Worm (Caenorhabditis elegans) whole organism, young adult: ENCODE measurements around the gene B0432.8.
"Not testable (repeated sequence)": the region's sequence is repeated elsewhere in the genome, so short reads cannot be mapped to it uniquely, and the experiment has no call there.

Experiments used
- B0019.2 ChIP-seq: fragments of 200-800 bp; sonication (Bioruptor generic); conservative IDR thresholded peaks from 2 replicates; pipeline ENCODE4 v1.3.6; 2022; ENCODE audit warnings: missing genetic modification reagents, missing genetic modification characterization, missing compliant biosample characterization
- B0336.3 ChIP-seq: fragments of 200-800 bp; sonication (Bioruptor generic); IDR thresholded peaks from 2 replicates; pipeline ENCODE4 v1.3.6; 2022; ENCODE audit warnings: missing genetic modification characterization, missing compliant biosample characterization
- C06A6.2 ChIP-seq: fragments of 200-800 bp; sonication (Bioruptor generic); conservative IDR thresholded peaks from 2 replicates; pipeline ENCODE4 v1.3.6; 2022; ENCODE audit warnings: missing genetic modification characterization, missing compliant biosample characterization
- C17E4.6 ChIP-seq: fragments of 200-800 bp; sonication (Bioruptor generic); IDR thresholded peaks from 2 replicates; pipeline ENCODE4 v1.3.6; 2022; ENCODE audit warnings: missing genetic modification reagents, missing genetic modification characterization, missing compliant biosample characterization
- D2030.7 ChIP-seq: fragments of 200-800 bp; sonication (Bioruptor generic); IDR thresholded peaks from 2 replicates; pipeline ENCODE4 v1.3.6; 2022; ENCODE audit warnings: missing genetic modification reagents, missing genetic modification characterization, missing compliant biosample characterization
- F52B5.7 ChIP-seq: sonication (generic microtip); optimal IDR thresholded peaks from 2 replicates; lab custom pipeline; 2016; ENCODE audit warnings: mild to moderate bottlenecking, missing genetic modification characterization, missing compliant biosample characterization
- K12H6.12 ChIP-seq: fragments of 200-800 bp; sonication (Bioruptor generic); optimal IDR thresholded peaks from 2 replicates; lab custom pipeline; 2018; ENCODE audit warnings: mild to moderate bottlenecking, missing genetic modification characterization, missing compliant biosample characterization
- ZK185.1 ChIP-seq: sonication (generic microtip); optimal IDR thresholded peaks from 2 replicates; lab custom pipeline; 2016; ENCODE audit warnings: mild to moderate bottlenecking, missing genetic modification characterization, missing compliant biosample characterization; ENCODE audit not compliant: poor library complexity, severe bottlenecking
- aptf-2 ChIP-seq: fragments of 200-800 bp; sonication (Bioruptor generic); conservative IDR thresholded peaks from 2 replicates; pipeline ENCODE4 v1.3.6; 2022; ENCODE audit warnings: missing genetic modification reagents, missing genetic modification characterization, missing compliant biosample characterization
- atf-7 ChIP-seq: sonication (generic microtip); optimal IDR thresholded peaks from 2 replicates; lab custom pipeline; 2017; ENCODE audit warnings: mild to moderate bottlenecking, missing genetic modification characterization, missing compliant biosample characterization
- athp-1 ChIP-seq: sonication (generic microtip); optimal IDR thresholded peaks from 2 replicates; lab custom pipeline; 2017; ENCODE audit warnings: mild to moderate bottlenecking, missing genetic modification characterization, missing compliant biosample characterization
- cebp-1 ChIP-seq, 2 experiments: fragments of 200-800 bp in 1 of 2; sonication (Bioruptor generic) in 1 of 2; sonication (generic microtip) in 1 of 2; IDR thresholded peaks in 1 of 2; optimal IDR thresholded peaks in 1 of 2; 2 replicates each; pipeline versions ENCODE4 v1.3.6 to Lab custom; 2017 to 2022; ENCODE audit warnings: missing compliant biosample characterization in 2 of 2, missing genetic modification characterization in 2 of 2, mild to moderate bottlenecking in 1 of 2, missing genetic modification reagents in 1 of 2, moderate library complexity in 1 of 2
- cebp-2 ChIP-seq: fragments of 200-800 bp; sonication (Bioruptor generic); IDR thresholded peaks from 2 replicates; pipeline ENCODE4 v1.3.6; 2022; ENCODE audit warnings: missing genetic modification characterization, missing compliant biosample characterization
- ceh-27 ChIP-seq: fragments of 200-800 bp; sonication (Bioruptor generic); optimal IDR thresholded peaks from 2 replicates; lab custom pipeline; 2018; ENCODE audit warnings: mild to moderate bottlenecking, missing genetic modification characterization, moderate library complexity, missing compliant biosample characterization
- chd-7 ChIP-seq: sonication (generic microtip); optimal IDR thresholded peaks from 2 replicates; lab custom pipeline; 2016; ENCODE audit warnings: mild to moderate bottlenecking, missing genetic modification characterization, moderate library complexity, missing compliant biosample characterization
- die-1 ChIP-seq: sonication (generic microtip); optimal IDR thresholded peaks from 2 replicates; lab custom pipeline; 2016; ENCODE audit warnings: missing genotype, mild to moderate bottlenecking, missing genetic modification characterization, missing compliant biosample characterization
- dpff-1 ChIP-seq: sonication (generic microtip); optimal IDR thresholded peaks from 2 replicates; lab custom pipeline; 2017; ENCODE audit warnings: mild to moderate bottlenecking, missing genetic modification characterization, missing compliant biosample characterization
- egl-18 ChIP-seq: fragments of 200-800 bp; sonication (Bioruptor generic); IDR thresholded peaks from 2 replicates; pipeline ENCODE4 v1.3.6; 2022; ENCODE audit warnings: missing genetic modification reagents, missing genetic modification characterization, missing compliant biosample characterization
- fkh-3 ChIP-seq: sonication (generic microtip); optimal IDR thresholded peaks from 2 replicates; lab custom pipeline; 2016; ENCODE audit warnings: mild to moderate bottlenecking, missing genetic modification characterization, missing compliant biosample characterization
- him-1 ChIP-seq: sonication (generic microtip); optimal IDR thresholded peaks from 2 replicates; lab custom pipeline; 2016; ENCODE audit warnings: missing genotype, missing genetic modification reagents, missing genetic modification characterization, missing compliant biosample characterization
- hlh-12 ChIP-seq: sonication (generic microtip); optimal IDR thresholded peaks from 2 replicates; lab custom pipeline; 2016; ENCODE audit warnings: missing genetic modification characterization, missing compliant biosample characterization
- hmg-20 ChIP-seq: fragments of 200-800 bp; sonication (Bioruptor generic); IDR thresholded peaks from 2 replicates; pipeline ENCODE4 v1.3.6; 2022; ENCODE audit warnings: missing genetic modification reagents, missing genetic modification characterization, missing compliant biosample characterization
- hsf-1 ChIP-seq: fragments of 200-800 bp; sonication (Bioruptor generic); IDR thresholded peaks from 2 replicates; pipeline ENCODE4 v1.3.6; 2022; ENCODE audit warnings: missing genetic modification reagents, missing genetic modification characterization, missing compliant biosample characterization
- lag-1 ChIP-seq: fragments of 200-800 bp; sonication (Bioruptor generic); IDR thresholded peaks from 2 replicates; pipeline ENCODE4 v1.3.6; 2022; ENCODE audit warnings: missing genetic modification reagents, missing genetic modification characterization, missing compliant biosample characterization
- lin-35 ChIP-seq, 3 experiments: fragments of 150-350 bp in 2 of 3; sonication (generic microtip) in 1 of 3; optimal IDR thresholded peaks; 2 replicates each; lab custom pipeline; 2014 to 2018; ENCODE audit warnings: missing biosample characterization in 3 of 3, missing genetic modification characterization in 3 of 3, missing genetic modification reagents in 3 of 3
- lsl-1 ChIP-seq: fragments of 200-800 bp; sonication (Bioruptor generic); optimal IDR thresholded peaks from 2 replicates; lab custom pipeline; 2018; ENCODE audit warnings: mild to moderate bottlenecking, missing genetic modification characterization, moderate library complexity, missing compliant biosample characterization
- madf-3 ChIP-seq: fragments of 200-800 bp; sonication (Bioruptor generic); IDR thresholded peaks from 2 replicates; pipeline ENCODE4 v1.3.6; 2022; ENCODE audit warnings: missing genetic modification reagents, missing genetic modification characterization, missing compliant biosample characterization
- mxl-1 ChIP-seq: sonication (generic microtip); optimal IDR thresholded peaks from 2 replicates; lab custom pipeline; 2016; ENCODE audit warnings: missing genetic modification characterization, missing compliant biosample characterization
- nhr-27 ChIP-seq: fragments of 200-800 bp; sonication (Bioruptor generic); optimal IDR thresholded peaks from 2 replicates; lab custom pipeline; 2018; ENCODE audit warnings: mild to moderate bottlenecking, missing genetic modification characterization, moderate library complexity, missing compliant biosample characterization
- nhr-90 ChIP-seq: sonication (generic microtip); optimal IDR thresholded peaks from 2 replicates; lab custom pipeline; 2016; ENCODE audit warnings: missing genotype, mild to moderate bottlenecking, missing genetic modification characterization, missing compliant biosample characterization
- rec-8 ChIP-seq, 2 experiments: sonication (generic microtip); optimal IDR thresholded peaks; 2 replicates each; lab custom pipeline; 2016; ENCODE audit warnings: mild to moderate bottlenecking in 2 of 2, missing genetic modification characterization in 2 of 2, missing genetic modification reagents in 2 of 2, missing genotype in 2 of 2, missing biosample characterization in 1 of 2, missing compliant biosample characterization in 1 of 2, moderate library complexity in 1 of 2
- snpc-4 ChIP-seq, 5 experiments: fragments of 150-350 bp in 1 of 5; sonication (generic microtip) in 4 of 5; optimal IDR thresholded peaks; 2 replicates each; lab custom pipeline; 2014 to 2018; ENCODE audit warnings: missing genetic modification characterization in 5 of 5, missing biosample characterization in 3 of 5, antibody characterized with exemption in 2 of 5, mild to moderate bottlenecking in 2 of 5, missing compliant biosample characterization in 2 of 5, missing genotype in 2 of 5, moderate library complexity in 2 of 5, missing genetic modification reagents in 1 of 5
- unc-130 ChIP-seq: sonication (generic microtip); optimal IDR thresholded peaks from 2 replicates; lab custom pipeline; 2016; ENCODE audit warnings: missing genetic modification reagents, missing genetic modification characterization, missing compliant biosample characterization
- unc-62 ChIP-seq: fragments of 150-350 bp; optimal IDR thresholded peaks from 2 replicates; lab custom pipeline; 2014; ENCODE audit warnings: missing biosample characterization, missing genetic modification reagents, missing genetic modification characterization
- ztf-18 ChIP-seq: sonication (generic microtip); optimal IDR thresholded peaks from 2 replicates; lab custom pipeline; 2016; ENCODE audit warnings: missing genotype, mild to moderate bottlenecking, missing genetic modification characterization, missing compliant biosample characterization
- ztf-25 ChIP-seq: fragments of 200-800 bp; sonication (Bioruptor generic); IDR thresholded peaks from 2 replicates; pipeline ENCODE4 v1.3.6; 2022; ENCODE audit warnings: missing genetic modification reagents, missing genetic modification characterization, missing compliant biosample characterization

The B0432.8 gene

DNA sequence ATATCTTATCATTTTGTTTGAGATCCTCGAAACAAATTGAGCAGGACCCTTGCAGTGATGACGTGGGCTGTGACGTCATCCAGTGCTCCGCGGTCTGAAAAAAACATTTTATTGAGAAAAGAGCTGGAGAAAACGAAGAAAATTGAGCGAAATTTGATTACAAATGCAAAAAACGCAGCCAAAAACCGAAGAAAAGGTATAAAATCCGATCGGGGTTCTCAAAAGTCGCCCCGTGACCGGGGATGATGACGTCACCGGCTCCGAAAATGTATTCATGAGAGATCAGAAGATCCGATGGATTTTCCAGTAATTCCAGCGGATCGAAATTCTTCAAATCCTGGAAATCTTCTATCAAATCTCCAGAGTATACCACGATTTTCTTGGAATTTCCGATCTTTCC, 3.9 kb upstream of the B0432.8 start, which contains the start of gene trul-1 (continued):
- no peak for TF ChIP-seq aptf-2

DNA sequence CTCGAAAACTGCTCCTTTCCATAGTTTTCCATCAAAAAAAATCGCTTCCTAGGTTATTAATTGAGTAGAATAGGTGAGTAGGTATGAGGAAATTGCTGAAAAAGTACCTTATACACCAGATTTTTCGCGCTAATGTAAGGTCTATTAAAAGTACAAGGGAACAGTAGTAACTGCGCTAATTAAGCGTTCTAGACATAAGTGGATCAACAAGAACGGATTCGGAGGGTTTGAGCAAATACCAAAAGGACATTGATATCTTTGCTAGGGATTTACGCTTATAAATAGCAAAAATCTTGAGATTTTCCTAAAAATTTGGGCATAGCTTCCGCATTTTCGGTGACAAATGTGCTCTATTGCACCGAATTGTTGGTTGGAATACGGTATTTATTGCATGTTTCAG, 4.7 kb downstream of the B0432.8 start, which contains the start of gene B0432.7:
B0432.7 (minus strand) TSS at position 101 of the 400 bp plus-strand sequence.
- TF ChIP-seq fkh-3 (tag; lab: Kevin White, UChicago), result no peak

DNA sequence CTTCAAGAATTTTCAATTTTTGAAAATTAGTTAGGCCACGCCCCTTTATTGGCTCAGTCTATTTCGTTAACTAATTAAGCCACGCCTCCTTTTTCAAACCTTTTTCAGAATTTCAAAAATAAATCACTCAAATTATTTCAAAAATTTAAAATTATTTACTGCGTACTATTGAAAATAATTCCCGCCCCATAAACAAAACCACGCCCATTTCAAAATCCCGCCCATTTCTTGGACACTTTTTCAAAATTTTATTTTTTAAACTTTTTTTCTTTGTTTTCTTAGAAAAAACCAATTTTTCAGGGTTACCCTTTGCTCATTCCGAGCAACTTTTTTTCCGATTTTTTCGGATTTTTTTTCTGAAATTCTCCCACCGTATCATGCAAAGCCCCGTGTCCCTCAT, 14.5 kb downstream of the B0432.8 start, which contains the start of gene B0432.14:
B0432.14 (plus strand) TSS at position 301 of the 400 bp plus-strand sequence.
- TF ChIP-seq C06A6.2 (GFP tag; lab: Robert Waterston, UW) (no peak), him-1 (no peak), cebp-1 (GFP tag; IDR thresholded peaks at IDR 0.05; lab: Robert Waterston, UW) (no peak), cebp-1 (tag; optimal IDR thresholded peaks at IDR 0.05; lab: Kevin White, UChicago) (no peak), ztf-18 (no peak), egl-18 (GFP tag; lab: Robert Waterston, UW) (no peak), dpff-1 (tag; lab: Kevin White, UChicago) (no peak), B0019.2 (no peak), mxl-1 (no peak), ztf-25 (GFP tag; lab: Robert Waterston, UW) (no peak), lin-35 (GFP tag; optimal IDR thresholded peaks at IDR 0.05; lab: Kevin White, UChicago) (no peak), lsl-1 (GFP tag; lab: Kevin White, UChicago) (no peak), hsf-1 (no peak)

DNA sequence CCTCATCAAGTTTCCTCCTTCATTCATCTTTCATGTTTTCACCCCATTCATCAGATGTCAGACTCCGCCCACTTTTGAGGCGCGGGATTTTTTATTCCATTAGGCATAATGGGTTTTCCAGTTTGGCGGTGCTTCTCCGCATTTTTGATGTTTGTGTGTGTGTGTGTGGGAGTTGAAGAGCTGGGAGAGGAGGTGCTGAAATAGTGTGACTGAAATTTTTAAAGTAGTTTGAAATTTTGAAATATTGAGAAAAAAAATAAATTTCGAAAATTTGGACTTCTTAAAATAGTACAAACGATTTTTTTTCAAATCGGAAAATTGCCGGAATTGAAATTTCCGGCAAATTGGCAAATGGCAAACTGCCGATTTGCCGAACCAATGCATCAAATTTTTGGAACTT, 15.0 kb downstream of the B0432.8 start, which contains the start of gene scc-2:
scc-2 (minus strand) TSS at position 101 of the 400 bp plus-strand sequence.
- no peak for TF ChIP-seq ztf-18
- no peak for TF ChIP-seq rec-8 (tag; optimal IDR thresholded peaks at IDR 0.05; lab: Kevin White, UChicago)
- TF ChIP-seq, all 124 proteins: peak for 0

DNA sequence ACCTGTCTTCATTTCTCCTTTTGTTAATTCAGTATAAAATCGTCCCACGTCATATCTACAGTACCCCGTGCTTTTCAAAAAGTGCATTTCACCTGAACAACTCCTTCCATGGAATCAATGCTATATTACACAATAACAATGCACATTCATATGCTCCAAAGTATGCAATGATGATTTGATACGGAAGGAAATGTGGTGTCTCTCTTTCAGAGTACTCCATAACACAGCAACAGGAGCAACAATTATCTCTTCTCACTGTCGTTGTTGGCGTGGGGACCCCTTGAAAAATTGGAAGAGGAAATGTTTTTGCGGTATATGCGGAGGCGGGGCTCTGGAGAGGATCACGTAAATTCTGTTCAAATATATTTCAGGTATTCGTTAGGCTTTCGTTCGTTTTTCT, 21.0 kb downstream of the B0432.8 start, which contains the start of gene cat-2:
cat-2 (plus strand) TSS at position 301 of the 400 bp plus-strand sequence.
- no peak for TF ChIP-seq hmg-20 (GFP tag; lab: Robert Waterston, UW)
- no peak for TF ChIP-seq snpc-4 (GFP tag; optimal IDR thresholded peaks at IDR 0.05; lab: Kevin White, UChicago)
- TF ChIP-seq snpc-4 (tag; optimal IDR thresholded peaks at IDR 0.05; lab: Kevin White, UChicago), result no peak
- no peak for TF ChIP-seq mxl-1
- TF ChIP-seq B0336.3 (GFP tag; lab: Robert Waterston, UW), result no peak
- TF ChIP-seq atf-7 (tag; lab: Kevin White, UChicago), result no peak
- TF ChIP-seq madf-3 (GFP tag; lab: Robert Waterston, UW), result no peak
- TF ChIP-seq ZK185.1 (tag; lab: Kevin White, UChicago), result no peak
- no peak for TF ChIP-seq unc-62 (GFP tag; lab: Kevin White, UChicago)
- no peak for TF ChIP-seq K12H6.12 (tag; lab: Kevin White, UChicago)

DNA sequence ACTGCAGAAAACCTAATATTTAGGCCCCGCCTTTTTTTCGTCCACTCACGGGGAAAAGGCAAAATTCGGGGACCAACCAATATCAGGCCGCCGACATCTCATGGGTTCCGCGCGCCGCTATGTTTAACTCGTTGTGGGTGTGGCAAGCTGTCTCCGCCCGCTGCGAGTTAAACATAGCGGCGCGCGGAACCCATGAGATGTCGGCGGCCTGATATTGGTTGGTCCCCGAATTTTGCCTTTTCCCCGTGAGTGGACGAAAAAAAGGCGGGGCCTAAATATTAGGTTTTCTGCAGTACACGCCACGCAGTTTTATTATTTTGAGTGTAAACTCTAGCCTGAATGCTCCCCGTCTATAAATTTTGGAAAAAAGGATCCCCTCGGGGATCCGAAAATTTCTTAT, 22.8 kb downstream of the B0432.8 start:
- TF ChIP-seq snpc-4 (GFP tag; optimal IDR thresholded peaks at IDR 0.05; lab: Kevin White, UChicago), result not testable (repeated sequence)
- TF ChIP-seq snpc-4 (tag; optimal IDR thresholded peaks at IDR 0.05; lab: Kevin White, UChicago), result peak in 2 of 4 experiments; percentile 84 to 91

DNA sequence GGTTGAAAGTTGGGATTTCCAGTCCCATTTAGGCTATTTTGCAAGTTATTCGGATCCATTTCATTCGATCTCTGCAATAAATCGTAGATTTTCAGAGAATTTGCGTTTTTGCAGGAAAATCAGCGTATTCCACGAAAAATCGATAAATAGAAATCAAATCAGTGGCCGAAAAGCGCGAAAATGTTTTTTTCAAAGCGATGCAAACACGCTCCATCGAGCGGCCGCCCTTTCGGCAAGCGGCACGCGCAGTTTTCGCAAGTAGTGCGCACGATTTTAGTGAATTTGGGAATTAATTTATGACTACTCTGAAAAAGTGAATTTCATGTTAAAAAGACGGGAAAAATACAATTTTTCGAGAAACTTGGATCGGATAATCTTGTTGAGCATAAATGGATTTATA, 23.4 kb downstream of the B0432.8 start:
- TF ChIP-seq lag-1 (GFP tag; lab: Robert Waterston, UW), result no peak
- TF ChIP-seq madf-3 (GFP tag; lab: Robert Waterston, UW), result peak; percentile 41; the same call in 1 of the 2 replicates
- TF ChIP-seq chd-7 (tag; lab: Kevin White, UChicago), result peak; percentile 30
- no peak for TF ChIP-seq nhr-27
- TF ChIP-seq D2030.7 (GFP tag; lab: Robert Waterston, UW), result peak; percentile 93
- TF ChIP-seq die-1, result peak; percentile 23
- peak; percentile 96 for TF ChIP-seq athp-1
- TF ChIP-seq nhr-90, result peak; percentile 4
- peak; percentile 75 for TF ChIP-seq unc-130
- no peak for TF ChIP-seq hlh-12
- 0 out of 2 replicates have a peak, but pooled peaks have one; percentile 35 for TF ChIP-seq cebp-2
- peak; percentile 73 for TF ChIP-seq hmg-20 (GFP tag; lab: Robert Waterston, UW)
- TF ChIP-seq C06A6.2 (GFP tag; lab: Robert Waterston, UW), result peak; percentile 93
- TF ChIP-seq ceh-27 (GFP tag; lab: Kevin White, UChicago), result peak; percentile 95
- TF ChIP-seq F52B5.7, result peak; percentile 54
- no peak for TF ChIP-seq C17E4.6
